Fruit fly (Drosophila melanogaster) whole organism, adult: ENCODE data around the gene CG3588.

Source experiments
- CG11617 ChIP-seq: fragments of 200-800 bp; sonication (Bioruptor generic); optimal IDR thresholded peaks from 2 replicates; lab custom pipeline; 2017; ENCODE audit warnings: mild to moderate bottlenecking, missing biosample characterization, missing genetic modification reagents, missing genetic modification characterization
- CG12768 ChIP-seq: fragments of 200-800 bp; sonication (Bioruptor generic); optimal IDR thresholded peaks from 2 replicates; lab custom pipeline; 2017; ENCODE audit warnings: missing biosample characterization, missing genetic modification characterization, mild to moderate bottlenecking, moderate library complexity, missing genetic modification reagents
- CG14711 ChIP-seq: fragments of 200-800 bp; sonication (Bioruptor generic); optimal IDR thresholded peaks from 2 replicates; lab custom pipeline; 2018; ENCODE audit warnings: missing biosample characterization, mild to moderate bottlenecking, missing genetic modification characterization, moderate library complexity
- CG1620 ChIP-seq: fragments of 200-800 bp; sonication (Bioruptor generic); optimal IDR thresholded peaks from 2 replicates; lab custom pipeline; 2016; ENCODE audit warnings: missing biosample characterization, missing genetic modification characterization
- CG33017 ChIP-seq: fragments of 200-800 bp; sonication (Bioruptor generic); optimal IDR thresholded peaks from 2 replicates; lab custom pipeline; 2018; ENCODE audit warnings: missing biosample characterization, mild to moderate bottlenecking, missing genetic modification characterization, moderate library complexity
- CG5204 ChIP-seq: fragments of 200-800 bp; sonication (Bioruptor generic); optimal IDR thresholded peaks from 2 replicates; lab custom pipeline; 2016; ENCODE audit warnings: missing biosample characterization, missing genetic modification characterization
- CG7045 ChIP-seq: fragments of 200-800 bp; sonication (Bioruptor generic); optimal IDR thresholded peaks from 2 replicates; lab custom pipeline; 2017; ENCODE audit warnings: missing biosample characterization, mild to moderate bottlenecking, missing genetic modification characterization
- CG7101 ChIP-seq: fragments of 200-800 bp; sonication (Bioruptor generic); optimal IDR thresholded peaks from 2 replicates; lab custom pipeline; 2018; ENCODE audit warnings: missing biosample characterization, mild to moderate bottlenecking, missing genetic modification characterization, moderate library complexity
- Clk ChIP-seq: fragments of 200-800 bp; sonication (Bioruptor generic); optimal IDR thresholded peaks from 2 replicates; lab custom pipeline; 2017; ENCODE audit warnings: missing biosample characterization, missing genetic modification characterization
- Crg-1 ChIP-seq: fragments of 200-800 bp; sonication (Bioruptor generic); optimal IDR thresholded peaks from 2 replicates; lab custom pipeline; 2016; ENCODE audit warnings: missing biosample characterization, missing genetic modification characterization
- Hr96 ChIP-seq: fragments of 200-800 bp; sonication (Bioruptor generic); optimal IDR thresholded peaks from 2 replicates; lab custom pipeline; 2016; ENCODE audit warnings: missing biosample characterization, missing genetic modification characterization
- Mnt ChIP-seq: fragments of 200-800 bp; sonication (Bioruptor generic); optimal IDR thresholded peaks from 2 replicates; lab custom pipeline; 2016; ENCODE audit warnings: missing biosample characterization, mild to moderate bottlenecking, missing genetic modification characterization
- bab1 ChIP-seq: fragments of 200-800 bp; sonication (Bioruptor generic); optimal IDR thresholded peaks from 3 replicates; lab custom pipeline; 2019; ENCODE audit warnings: missing biosample characterization, mild to moderate bottlenecking, missing genetic modification characterization, moderate library complexity
- cic ChIP-seq: fragments of 200-800 bp; sonication (Bioruptor generic); optimal IDR thresholded peaks from 2 replicates; lab custom pipeline; 2017; ENCODE audit warnings: missing biosample characterization, mild to moderate bottlenecking, missing genetic modification characterization, moderate library complexity
- cnc ChIP-seq, 2 experiments: fragments of >200 bp; optimal IDR thresholded peaks; 2 replicates each; lab custom pipeline; 2017
- kay ChIP-seq: fragments of 200-800 bp; sonication (Bioruptor generic); peaks from one replicate; lab custom pipeline; 2016; ENCODE audit warnings: missing biosample characterization, missing genetic modification characterization, borderline replicate concordance
- ovo ChIP-seq: fragments of 200-800 bp; sonication (Bioruptor generic); optimal IDR thresholded peaks from 2 replicates; lab custom pipeline; 2016; ENCODE audit warnings: missing biosample characterization, missing genetic modification characterization
- pad ChIP-seq: fragments of 200-800 bp; sonication (Bioruptor generic); optimal IDR thresholded peaks from 3 replicates; lab custom pipeline; 2017; ENCODE audit warnings: missing biosample characterization, missing genetic modification characterization, mild to moderate bottlenecking, moderate library complexity, missing genetic modification reagents
- tj ChIP-seq: fragments of 200-800 bp; sonication (Bioruptor generic); optimal IDR thresholded peaks from 3 replicates; lab custom pipeline; 2017; ENCODE audit warnings: missing biosample characterization, mild to moderate bottlenecking, missing genetic modification characterization, moderate library complexity
- toe ChIP-seq: fragments of 200-800 bp; sonication (Bioruptor generic); optimal IDR thresholded peaks from 2 replicates; lab custom pipeline; 2016; ENCODE audit warnings: missing biosample characterization, missing genetic modification characterization

Gene CG3588

dm6 chrX:2946794-2947193 is 27.2 kb downstream of the CG3588 start, which contains the start of gene CG17959:
Gene CG17959, plus strand, starts transcription at chrX:2947094.
- no peak for TF ChIP-seq Clk (GFP tag; lab: Kevin White, UChicago)
- no peak for TF ChIP-seq CG7045 (GFP tag; lab: Kevin White, UChicago)
- no peak for TF ChIP-seq CG7101 (tag; lab: Kevin White, UChicago)
- no peak for TF ChIP-seq CG33017 (tag; lab: Kevin White, UChicago)
- TF ChIP-seq CG1620 = no peak
- no peak for TF ChIP-seq tj (GFP tag; lab: Kevin White, UChicago)
- no peak for TF ChIP-seq toe
- no peak for TF ChIP-seq pad (GFP tag; lab: Kevin White, UChicago)
- TF ChIP-seq Crg-1 (GFP tag; lab: Kevin White, UChicago) = no peak
- TF ChIP-seq kay (GFP tag; lab: Kevin White, UChicago) = no peak
- no peak for TF ChIP-seq bab1 (GFP tag; lab: Kevin White, UChicago)
- TF ChIP-seq CG11617 (GFP tag; lab: Kevin White, UChicago) = no peak
- TF ChIP-seq ovo (GFP tag; lab: Kevin White, UChicago) = no peak
- no peak for TF ChIP-seq cnc (optimal IDR thresholded peaks at IDR 0.05; lab: Kevin White, UChicago)
- no peak for TF ChIP-seq CG5204 (GFP tag; lab: Kevin White, UChicago)
- no peak for TF ChIP-seq cic
- no peak for TF ChIP-seq Mnt (GFP tag; lab: Kevin White, UChicago)
- TF ChIP-seq CG12768 = no peak
- no peak for TF ChIP-seq Hr96 (GFP tag; lab: Kevin White, UChicago)

DNA sequence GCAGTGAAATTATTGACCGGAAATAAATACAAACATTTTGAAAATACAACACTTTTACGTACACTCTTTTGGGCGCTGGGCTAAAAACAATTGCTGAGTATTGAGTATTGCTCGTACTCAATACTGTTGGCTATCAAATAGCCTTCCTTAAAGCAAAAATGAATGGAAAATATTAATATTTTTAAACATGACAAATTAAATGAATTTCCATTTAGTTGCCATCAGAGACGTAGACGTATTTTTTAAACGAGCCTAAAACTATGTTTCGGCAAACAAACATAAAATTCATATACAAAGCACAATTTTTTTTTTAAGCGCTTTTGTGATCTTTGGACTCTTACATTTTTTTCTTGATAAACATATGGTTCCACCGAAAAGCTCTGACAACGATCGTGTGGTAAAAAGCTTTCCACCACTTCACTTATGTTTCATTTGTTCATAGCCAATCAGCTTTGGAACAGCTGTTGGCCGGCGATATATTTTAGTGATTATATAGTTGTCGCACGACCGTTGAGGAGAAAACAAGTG is 28.0 kb downstream of the CG3588 start, which contains the start of gene CG3603:
Gene CG3603 (plus strand): TSS at position 490 of the 528 bp plus-strand sequence.
- TF ChIP-seq Mnt (GFP tag; lab: Kevin White, UChicago) (no peak), CG1620 (no peak), CG7101 (tag; lab: Kevin White, UChicago) (no peak), cnc (optimal IDR thresholded peaks at IDR 0.05; lab: Kevin White, UChicago) (no peak), Clk (GFP tag; lab: Kevin White, UChicago) (no peak), Crg-1 (GFP tag; lab: Kevin White, UChicago) (no peak), cic (no peak), CG33017 (tag; lab: Kevin White, UChicago) (no peak), tj (GFP tag; lab: Kevin White, UChicago) (peak; percentile 55), Hr96 (GFP tag; lab: Kevin White, UChicago) (peak; percentile 73), toe (peak; percentile 50), ovo (GFP tag; lab: Kevin White, UChicago) (peak; percentile 5), CG5204 (GFP tag; lab: Kevin White, UChicago) (no peak), bab1 (GFP tag; lab: Kevin White, UChicago) (peak; percentile 56), CG11617 (GFP tag; lab: Kevin White, UChicago) (peak; percentile 45), CG12768 (peak; percentile 55), kay (GFP tag; lab: Kevin White, UChicago) (peak; percentile 93), CG7045 (GFP tag; lab: Kevin White, UChicago) (no peak), CG14711 (tag; lab: Kevin White, UChicago) (peak; percentile 44), pad (GFP tag; lab: Kevin White, UChicago) (no peak)

DNA sequence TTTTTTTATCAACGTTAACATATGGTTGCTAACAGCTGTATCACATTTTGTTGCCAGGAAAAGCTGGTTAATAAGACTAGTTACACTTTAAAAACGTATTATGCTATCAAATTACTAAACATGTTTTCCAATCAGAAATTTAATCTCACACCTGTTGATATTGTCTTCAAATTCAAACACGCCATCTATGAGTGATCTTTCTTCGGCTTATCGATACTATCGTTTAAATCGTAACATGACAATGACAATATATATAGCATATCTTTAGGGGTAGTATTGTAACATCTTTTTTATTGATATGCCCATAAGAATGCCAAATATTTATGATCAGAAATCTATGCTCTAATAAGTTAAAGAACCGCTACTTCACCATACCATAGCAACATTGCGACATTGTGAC is 29.5 kb downstream of the CG3588 start:
- TF ChIP-seq CG7045 (GFP tag; lab: Kevin White, UChicago) (no peak), Hr96 (GFP tag; lab: Kevin White, UChicago) (peak; percentile 15), ovo (GFP tag; lab: Kevin White, UChicago) (no peak), bab1 (GFP tag; lab: Kevin White, UChicago) (peak; percentile 7), CG14711 (tag; lab: Kevin White, UChicago) (no peak), CG5204 (GFP tag; lab: Kevin White, UChicago) (no peak), pad (GFP tag; lab: Kevin White, UChicago) (no peak), Clk (GFP tag; lab: Kevin White, UChicago) (no peak), CG1620 (no peak), kay (GFP tag; lab: Kevin White, UChicago) (peak; percentile 70)

dm6 chrX:2951637-2952036 is 32.1 kb downstream of the CG3588 start:
- TF ChIP-seq CG7101 (tag; lab: Kevin White, UChicago) (no peak), Mnt (GFP tag; lab: Kevin White, UChicago) (no peak), CG7045 (GFP tag; lab: Kevin White, UChicago) (no peak), cnc (optimal IDR thresholded peaks at IDR 0.05; lab: Kevin White, UChicago) (no peak), CG1620 (no peak), kay (GFP tag; lab: Kevin White, UChicago) (no peak), cic (no peak), bab1 (GFP tag; lab: Kevin White, UChicago) (no peak), Hr96 (GFP tag; lab: Kevin White, UChicago) (no peak)

DNA sequence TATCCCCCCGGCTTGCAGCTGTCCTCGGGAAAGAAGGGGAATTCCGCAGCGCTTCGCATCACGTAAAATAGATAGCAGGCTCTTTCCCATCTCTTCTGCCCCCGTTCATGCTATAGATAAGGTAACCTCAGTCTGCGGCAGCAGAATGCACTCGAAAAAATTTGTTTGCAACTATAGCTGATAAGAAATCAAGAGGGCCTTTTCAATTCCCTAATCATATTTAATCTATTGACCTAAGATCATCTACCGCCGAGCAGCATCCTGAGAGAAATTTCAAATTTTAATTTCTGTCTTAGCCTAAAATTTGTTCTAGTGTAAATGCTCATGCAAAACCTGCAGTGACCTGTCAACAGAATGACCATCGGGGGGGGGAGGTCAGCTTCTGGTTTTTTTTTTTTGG is 37.1 kb downstream of the CG3588 start:
- TF ChIP-seq tj (GFP tag; lab: Kevin White, UChicago) (no peak), Crg-1 (GFP tag; lab: Kevin White, UChicago) (no peak), Clk (GFP tag; lab: Kevin White, UChicago) (no peak), CG7045 (GFP tag; lab: Kevin White, UChicago) (no peak), Mnt (GFP tag; lab: Kevin White, UChicago) (no peak), bab1 (GFP tag; lab: Kevin White, UChicago) (no peak), CG33017 (tag; lab: Kevin White, UChicago) (no peak), toe (no peak), kay (GFP tag; lab: Kevin White, UChicago) (no peak), CG7101 (tag; lab: Kevin White, UChicago) (no peak), cic (no peak), Hr96 (GFP tag; lab: Kevin White, UChicago) (no peak), CG11617 (GFP tag; lab: Kevin White, UChicago) (no peak), CG1620 (no peak)
